Worm (Caenorhabditis elegans): Measurements from ENCODE around the gene F31F7.2.

Gene F31F7.2

DNA sequence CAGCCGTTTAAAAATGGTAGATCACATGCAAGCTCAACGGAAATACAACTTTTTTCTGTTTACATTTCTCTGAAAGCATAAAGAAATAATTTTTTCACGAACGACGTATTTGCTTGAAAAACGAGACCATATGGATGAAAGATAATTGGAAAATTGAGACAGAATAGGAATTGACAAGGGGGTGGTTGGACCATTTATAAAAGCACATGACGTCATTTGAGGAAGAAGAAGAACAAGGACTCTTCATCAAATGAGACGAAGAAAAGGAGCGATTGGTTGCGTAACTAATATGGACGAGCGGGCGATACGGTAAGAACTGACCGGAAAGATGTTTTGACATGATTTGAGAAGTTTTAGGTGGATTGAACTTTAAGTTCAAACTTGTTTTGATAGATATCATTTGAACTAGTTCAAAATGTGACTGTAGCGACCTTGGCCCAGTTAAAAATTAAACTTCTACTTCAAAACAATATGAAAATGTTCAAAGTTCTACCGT, 42.2 kb upstream of the F31F7.2 start (continued):
- TF ChIP-seq daf-12 (tag; optimal IDR thresholded peaks at IDR 0.05) = no peak
- no peak for TF ChIP-seq cey-2 (tag; optimal IDR thresholded peaks at IDR 0.05; ENCODE audit: borderline replicate concordance, insufficient read depth)
- no peak for TF ChIP-seq unc-39 (tag; optimal IDR thresholded peaks at IDR 0.05)
- TF ChIP-seq nhr-10 (tag; optimal IDR thresholded peaks at IDR 0.05) = peak; percentile 79
- no peak for TF ChIP-seq madf-9 (GFP tag; conservative IDR thresholded peaks at IDR 0.05)
- no peak for TF ChIP-seq lin-15B (tag; optimal IDR thresholded peaks at IDR 0.05)
- no peak for TF ChIP-seq daf-16 (GFP tag; optimal IDR thresholded peaks at IDR 0.05)
- peak; percentile 17 for TF ChIP-seq daf-16 (tag; optimal IDR thresholded peaks at IDR 0.05)
- no peak for TF ChIP-seq pqm-1 (tag; optimal IDR thresholded peaks at IDR 0.05)
- no peak for TF ChIP-seq F37D6.2 (tag; optimal IDR thresholded peaks at IDR 0.05)
- TF ChIP-seq D1046.2 (GFP tag; IDR thresholded peaks at IDR 0.05) = 0 out of 2 replicates have a peak, but pooled peaks have one; percentile 15
- no peak for TF ChIP-seq T20F7.1 (GFP tag; optimal IDR thresholded peaks at IDR 0.05)
- TF ChIP-seq Y5F2A.4 (GFP tag; optimal IDR thresholded peaks at IDR 0.05) = no peak
- TF ChIP-seq dve-1 (tag; optimal IDR thresholded peaks at IDR 0.05; ENCODE audit: insufficient read depth) = peak; percentile 48
- TF ChIP-seq duxl-1 (tag; optimal IDR thresholded peaks at IDR 0.05; ENCODE audit: poor library complexity) = peak; percentile 18
- TF ChIP-seq nhr-102 (tag; optimal IDR thresholded peaks at IDR 0.05) = no peak
- no peak for TF ChIP-seq ceh-62 (tag; optimal IDR thresholded peaks at IDR 0.05)

DNA sequence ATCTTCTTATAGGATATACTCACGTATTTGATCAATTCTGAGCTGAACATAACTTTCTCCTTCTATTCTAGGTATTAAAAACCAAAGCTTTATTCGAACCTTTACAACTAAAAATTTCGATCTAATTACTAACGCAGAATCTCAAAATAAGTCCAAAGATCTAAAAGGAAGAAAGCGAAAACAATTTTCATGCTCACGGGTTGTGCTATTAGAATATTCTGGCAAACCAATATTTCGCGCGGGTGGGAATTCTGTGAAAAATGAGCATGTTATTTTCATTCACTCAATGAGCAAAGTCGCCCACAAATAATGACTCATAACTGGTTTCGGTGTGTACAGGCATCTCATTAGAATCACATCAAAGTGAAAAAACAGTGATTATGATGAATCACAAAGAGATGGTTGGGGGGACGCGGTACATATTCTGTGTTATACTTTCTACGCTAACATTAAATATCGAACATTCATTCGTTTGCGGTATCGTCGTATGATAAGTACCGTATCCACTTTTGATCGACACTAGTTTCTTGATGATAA, 41.7 kb upstream of the F31F7.2 start:
- TF ChIP-seq Y105C5A.15 (GFP tag; IDR thresholded peaks at IDR 0.05) = 0 out of 2 replicates have a peak, but pooled peaks have one; percentile 29
- no peak for TF ChIP-seq R02D3.7 (tag; optimal IDR thresholded peaks at IDR 0.05)
- no peak for TF ChIP-seq fos-1 (tag; optimal IDR thresholded peaks at IDR 0.05)
- peak; percentile 66 for TF ChIP-seq nhr-6 (tag; optimal IDR thresholded peaks at IDR 0.05)
- 0 out of 2 replicates have a peak, but pooled peaks have one; percentile 3 for TF ChIP-seq lin-1 (GFP tag; IDR thresholded peaks at IDR 0.05)
- no peak for TF ChIP-seq hlh-30 (tag; optimal IDR thresholded peaks at IDR 0.05; ENCODE audit: insufficient read depth)
- peak; percentile 16 for TF ChIP-seq zip-2 (tag; optimal IDR thresholded peaks at IDR 0.05)
- TF ChIP-seq snpc-1.2 (GFP tag; IDR thresholded peaks at IDR 0.05) = 0 out of 2 replicates have a peak, but pooled peaks have one; percentile 18
- no peak for TF ChIP-seq F26F4.8 (GFP tag; conservative IDR thresholded peaks at IDR 0.05)
- TF ChIP-seq fkh-10 (GFP tag; optimal IDR thresholded peaks at IDR 0.05) = peak; percentile 3
- no peak for TF ChIP-seq Y5F2A.4 (GFP tag; optimal IDR thresholded peaks at IDR 0.05)

DNA sequence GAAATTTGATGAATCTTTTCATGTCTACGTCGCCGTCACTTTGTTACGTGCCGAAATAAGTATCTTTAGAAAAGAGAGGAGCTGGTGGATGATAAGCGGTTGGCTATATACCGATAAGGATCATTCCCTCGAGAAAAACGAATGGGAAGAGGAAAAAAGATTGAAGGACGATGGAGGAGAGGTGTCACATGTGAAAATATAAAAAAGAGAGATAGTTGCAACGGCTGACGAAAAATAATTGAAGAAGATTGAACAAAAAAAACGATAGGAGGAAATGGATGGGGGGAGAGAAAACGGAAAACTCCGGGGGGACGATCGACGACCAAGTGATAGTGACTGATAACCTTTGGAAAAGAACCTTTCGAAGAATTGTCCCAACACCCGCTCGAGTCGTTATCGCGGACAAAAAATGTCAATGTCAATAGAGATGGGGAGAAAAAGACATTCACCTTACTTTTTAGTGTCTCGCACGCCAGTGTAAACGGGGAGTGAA, 41.1 kb upstream of the F31F7.2 start:
- TF ChIP-seq lin-39 (tag; optimal IDR thresholded peaks at IDR 0.05) (no peak), zfp-2 (tag; optimal IDR thresholded peaks at IDR 0.05) (no peak), lin-15B (tag; optimal IDR thresholded peaks at IDR 0.05) (no peak), tag-97 (GFP tag; IDR thresholded peaks at IDR 0.05) (no peak), F10B5.3 (tag; optimal IDR thresholded peaks at IDR 0.05) (no peak), nhr-28 (tag; optimal IDR thresholded peaks at IDR 0.05) (peak; percentile 90), pha-4 (GFP tag; IDR thresholded peaks at IDR 0.05) (0 out of 2 replicates have a peak, but pooled peaks have one; percentile 42), pha-4 (tag; optimal IDR thresholded peaks at IDR 0.05) (peak; percentile 66), ceh-82 (tag; optimal IDR thresholded peaks at IDR 0.05) (no peak), nhr-25 (tag; optimal IDR thresholded peaks at IDR 0.05; ENCODE audit: borderline replicate concordance, insufficient read depth) (peak; percentile 79), snpc-4 (tag; optimal IDR thresholded peaks at IDR 0.05) (no peak), zag-1 (tag; optimal IDR thresholded peaks at IDR 0.05) (no peak), ceh-44 (GFP tag; IDR thresholded peaks at IDR 0.05) (no peak), ces-1 (GFP tag; optimal IDR thresholded peaks at IDR 0.05) (no peak), lir-3 (tag; optimal IDR thresholded peaks at IDR 0.05) (no peak), D1046.2 (GFP tag; IDR thresholded peaks at IDR 0.05) (no peak), daf-8 (GFP tag; IDR thresholded peaks at IDR 0.05) (no peak), T26A8.4 (GFP tag; IDR thresholded peaks at IDR 0.05) (no peak; the same call in 1 of the 2 replicates), madf-9 (GFP tag; conservative IDR thresholded peaks at IDR 0.05) (0 out of 2 replicates have a peak, but pooled peaks have one; percentile 2), lin-13 (GFP tag; optimal IDR thresholded peaks at IDR 0.05) (no peak), skn-1 (tag; optimal IDR thresholded peaks at IDR 0.05) (no peak), duxl-1 (tag; optimal IDR thresholded peaks at IDR 0.05; ENCODE audit: poor library complexity) (peak; percentile 54), dpl-1 (GFP tag; optimal IDR thresholded peaks at IDR 0.05) (peak; percentile 33), dmd-9 (GFP tag; IDR thresholded peaks at IDR 0.05) (no peak), F37D6.2 (tag; optimal IDR thresholded peaks at IDR 0.05) (no peak), hlh-30 (tag; optimal IDR thresholded peaks at IDR 0.05; ENCODE audit: insufficient read depth) (peak; percentile 90)
